Worm (Caenorhabditis elegans) whole organism, L4 larva: ENCODE results near the gene cdc-73.

Experiments used
- ama-1 ChIP-seq: fragments of 150-350 bp; optimal IDR thresholded peaks from 2 replicates; lab custom pipeline; 2014; ENCODE audit warnings: inconsistent platforms, mixed read lengths
- dpl-1 ChIP-seq: fragments of 150-350 bp; optimal IDR thresholded peaks from 2 replicates; lab custom pipeline; 2014; ENCODE audit warnings: missing biosample characterization, missing genetic modification reagents, missing genetic modification characterization
- fkh-10 ChIP-seq: fragments of 150-350 bp; optimal IDR thresholded peaks from 2 replicates; lab custom pipeline; 2014; ENCODE audit warnings: missing biosample characterization, missing genetic modification reagents, missing genetic modification characterization
- nhr-11 ChIP-seq: fragments of 150-350 bp; optimal IDR thresholded peaks from 2 replicates; lab custom pipeline; 2014; ENCODE audit warnings: missing biosample characterization, missing genetic modification characterization
- nhr-41 ChIP-seq: fragments of 200-800 bp; sonication (Bioruptor generic); IDR thresholded peaks from 2 replicates; pipeline ENCODE4 v1.3.6; 2022; ENCODE audit warnings: missing genetic modification reagents, missing genetic modification characterization, missing compliant biosample characterization
- unc-130 ChIP-seq: sonication (generic microtip); optimal IDR thresholded peaks from 2 replicates; lab custom pipeline; 2016; ENCODE audit warnings: missing genetic modification reagents, missing genetic modification characterization, missing compliant biosample characterization

- TF ChIP-seq dpl-1 (GFP tag; lab: Kevin White, UChicago) (no peak), nhr-41 (no peak), ama-1 (lab: Kevin White, UChicago) (no peak), unc-130 (GFP tag; lab: Kevin White, UChicago) (no peak), nhr-11 (tag; lab: Kevin White, UChicago) (no peak), fkh-10 (no peak)
Observed at ce11 chrIV:4076690-4077295, 34.4 kb downstream of the cdc-73 start.
